Fruit fly (Drosophila melanogaster) S2 (cell line): ENCODE measurements around the gene CG32811.

Source experiments
- CG8478 ChIP-seq: fragments of >200 bp; optimal IDR thresholded peaks from 2 replicates; lab custom pipeline; 2018
- CTCF ChIP-seq, 2 experiments: fragments of >200 bp; optimal IDR thresholded peaks; 2 replicates each; lab custom pipeline; 2018

DNA sequence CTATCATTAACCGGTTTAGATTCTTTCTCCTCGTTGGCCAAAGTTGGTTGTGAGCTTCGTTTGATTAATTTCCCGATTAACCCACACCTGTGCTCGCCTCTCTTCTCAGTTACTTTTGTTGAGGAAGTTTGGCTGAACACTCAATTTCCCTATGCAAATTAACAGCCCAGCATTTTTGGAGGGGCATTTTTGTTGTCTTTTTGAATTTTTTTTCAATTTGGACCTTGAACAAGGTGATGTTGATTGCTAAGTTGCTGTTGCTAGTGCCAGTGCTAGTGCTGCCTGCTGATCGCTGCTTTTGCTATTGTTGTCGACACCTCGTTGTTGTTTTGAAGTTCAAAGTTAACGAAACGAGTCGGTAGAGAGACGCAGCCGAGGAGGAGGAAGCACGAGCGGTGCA lies 30.6 kb downstream of the CG32811 start:
- no peak for TF ChIP-seq CTCF (optimal IDR thresholded peaks at IDR 0.05; lab: Kevin White, UChicago)
- TF ChIP-seq CG8478, result no peak
